Worm (Caenorhabditis elegans): ENCODE results near the gene C05D12.5.

The C05D12.5 gene

DNA sequence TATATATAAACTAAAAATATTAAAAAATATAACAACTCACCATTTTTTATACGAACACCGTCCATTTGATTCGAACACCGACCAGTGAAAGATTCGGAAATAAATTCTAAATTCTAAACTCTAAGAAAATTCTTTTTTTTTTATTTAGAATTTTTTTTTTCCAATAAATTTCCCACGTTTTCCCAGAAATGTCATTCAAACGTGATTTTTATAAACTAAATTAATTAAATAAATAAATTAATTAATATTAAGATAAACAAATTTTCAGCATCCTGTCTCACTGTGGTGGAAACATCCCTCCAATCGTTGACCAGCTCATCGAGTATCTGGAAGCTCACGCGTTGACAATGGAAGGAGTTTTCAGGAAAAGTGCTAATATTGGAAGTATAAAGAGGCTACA lies 33.5 kb downstream of the C05D12.5 start, which contains the start of gene klp-17:
klp-17 (minus strand) TSS at position 101 of the 400 bp plus-strand sequence.
- TF ChIP-seq eor-1 (tag; optimal IDR thresholded peaks at IDR 0.05) (no peak), tbx-2 (tag; optimal IDR thresholded peaks at IDR 0.05) (no peak), fkh-10 (GFP tag; optimal IDR thresholded peaks at IDR 0.05) (no peak), nhr-77 (tag; optimal IDR thresholded peaks at IDR 0.05) (no peak), nhr-12 (tag; optimal IDR thresholded peaks at IDR 0.05) (no peak), pha-4 (tag; optimal IDR thresholded peaks at IDR 0.05) (no peak), hmg-11 (tag; optimal IDR thresholded peaks at IDR 0.05) (no peak), elt-2 (tag; optimal IDR thresholded peaks at IDR 0.05) (no peak), egl-27 (tag; optimal IDR thresholded peaks at IDR 0.05) (no peak), lin-15B (tag; optimal IDR thresholded peaks at IDR 0.05) (no peak), fkh-2 (tag; optimal IDR thresholded peaks at IDR 0.05) (no peak), fos-1 (tag; optimal IDR thresholded peaks at IDR 0.05) (no peak), daf-12 (tag; optimal IDR thresholded peaks at IDR 0.05) (no peak), nhr-25 (tag; optimal IDR thresholded peaks at IDR 0.05) (no peak), pqm-1 (tag; optimal IDR thresholded peaks at IDR 0.05) (no peak)

DNA sequence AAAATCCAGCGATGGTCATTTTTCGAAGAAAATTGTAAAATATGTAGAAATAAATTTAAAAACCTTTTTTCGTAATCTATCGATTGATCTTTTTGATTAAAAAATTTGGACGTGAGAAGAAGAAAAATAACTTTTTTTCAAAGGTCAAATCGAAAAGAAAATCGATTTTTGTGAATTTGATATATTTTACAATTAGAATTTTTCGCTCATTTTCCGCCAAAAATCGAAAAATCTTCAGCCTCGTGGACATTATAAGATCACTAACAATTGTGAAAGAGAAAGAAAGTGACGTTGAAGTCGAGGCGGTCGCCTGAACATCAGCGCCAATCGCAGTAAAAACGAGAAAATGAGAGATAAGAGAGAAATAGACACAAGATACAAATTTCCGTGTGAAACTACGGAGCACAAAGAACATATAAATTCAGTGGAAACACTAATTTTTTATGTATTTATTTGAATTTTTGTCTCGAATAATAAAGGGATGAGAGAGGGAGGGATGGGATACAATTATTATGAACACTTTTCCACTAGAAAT lies 35.6 kb downstream of the C05D12.5 start, which contains the start of gene cisd-1:
cisd-1 (minus strand) TSS at position 51 of the 535 bp plus-strand sequence.
- TF ChIP-seq pha-4 (tag; optimal IDR thresholded peaks at IDR 0.05) (peak; percentile 27), elt-2 (tag; optimal IDR thresholded peaks at IDR 0.05) (peak; percentile 65), nfya-1 (tag; optimal IDR thresholded peaks at IDR 0.05; ENCODE audit: insufficient read depth) (peak; percentile 21), snpc-4 (tag; optimal IDR thresholded peaks at IDR 0.05) (no peak), nhr-237 (tag; optimal IDR thresholded peaks at IDR 0.05) (no peak), pqm-1 (tag; optimal IDR thresholded peaks at IDR 0.05) (peak; percentile 52)

DNA sequence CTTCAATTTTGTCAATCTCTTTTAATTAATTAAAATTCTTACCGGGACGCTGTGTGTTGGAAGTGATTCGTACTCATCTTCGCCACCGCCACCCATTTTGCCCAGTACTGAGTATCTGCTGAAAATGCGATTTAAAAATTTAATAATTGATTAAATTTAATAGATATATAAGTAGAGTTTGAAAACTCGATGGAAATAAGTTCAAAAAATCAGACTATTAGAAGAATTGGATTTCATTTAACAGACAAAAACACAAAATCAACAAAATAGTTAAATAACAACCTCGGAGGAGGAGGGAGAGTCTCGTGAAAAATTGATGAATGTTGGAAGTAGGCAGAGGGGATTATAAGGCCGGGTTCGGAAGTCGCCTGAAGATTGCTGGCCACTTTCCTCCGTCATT lies 37.9 kb downstream of the C05D12.5 start, which contains the start of gene mfn-1:
mfn-1 (minus strand) TSS at position 101 of the 400 bp plus-strand sequence.
- TF ChIP-seq aly-2 (tag; optimal IDR thresholded peaks at IDR 0.05) (no peak), sea-2 (GFP tag; optimal IDR thresholded peaks at IDR 0.05) (no peak), ceh-28 (tag; optimal IDR thresholded peaks at IDR 0.05) (no peak), mdl-1 (tag; optimal IDR thresholded peaks at IDR 0.05) (no peak), pha-4 (tag; optimal IDR thresholded peaks at IDR 0.05) (no peak), nhr-23 (tag; optimal IDR thresholded peaks at IDR 0.05) (no peak), nhr-76 (tag; optimal IDR thresholded peaks at IDR 0.05) (no peak), nhr-43 (tag; optimal IDR thresholded peaks at IDR 0.05; ENCODE audit: poor library complexity, severe bottlenecking) (no peak), elt-3 (tag; optimal IDR thresholded peaks at IDR 0.05) (no peak), unc-62 (GFP tag; optimal IDR thresholded peaks at IDR 0.05) (no peak), hmg-11 (tag; optimal IDR thresholded peaks at IDR 0.05) (no peak), nfya-1 (tag; optimal IDR thresholded peaks at IDR 0.05; ENCODE audit: insufficient read depth) (no peak), fkh-2 (tag; optimal IDR thresholded peaks at IDR 0.05) (no peak), daf-12 (tag; optimal IDR thresholded peaks at IDR 0.05) (no peak), mml-1 (tag; optimal IDR thresholded peaks at IDR 0.05) (no peak), nhr-25 (tag; optimal IDR thresholded peaks at IDR 0.05) (no peak), lin-39 (tag; optimal IDR thresholded peaks at IDR 0.05) (no peak), ztf-11 (tag; optimal IDR thresholded peaks at IDR 0.05) (no peak), nhr-11 (tag; optimal IDR thresholded peaks at IDR 0.05) (no peak), nhr-67 (tag; optimal IDR thresholded peaks at IDR 0.05) (no peak)

DNA sequence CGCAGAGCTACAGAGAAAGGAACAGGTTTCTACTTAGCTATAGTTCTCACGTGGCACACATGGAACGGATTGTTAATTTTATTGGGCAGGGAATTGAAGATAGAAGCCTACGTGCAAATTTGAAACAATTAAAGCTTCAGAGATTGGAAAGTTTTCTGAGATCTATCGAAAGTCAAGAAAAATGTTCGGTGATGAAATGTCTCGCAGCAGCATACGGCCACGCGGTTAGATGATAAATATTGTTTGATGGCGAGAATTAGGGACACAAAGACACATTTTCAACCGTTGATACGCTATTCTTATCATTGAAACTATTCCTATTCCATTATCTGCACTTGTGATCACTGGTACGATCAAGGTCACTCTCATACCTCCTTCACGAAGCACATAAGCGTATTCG lies 38.5 kb downstream of the C05D12.5 start:
- TF ChIP-seq elt-2 (tag; optimal IDR thresholded peaks at IDR 0.05) (peak; percentile 77), pha-4 (tag; optimal IDR thresholded peaks at IDR 0.05) (peak; percentile 5), nhr-25 (tag; optimal IDR thresholded peaks at IDR 0.05) (peak; percentile 51), nhr-43 (tag; optimal IDR thresholded peaks at IDR 0.05; ENCODE audit: poor library complexity, severe bottlenecking) (peak; percentile 75), snpc-4 (tag; optimal IDR thresholded peaks at IDR 0.05) (peak; percentile 47), skn-1 (tag; optimal IDR thresholded peaks at IDR 0.05) (peak; percentile 15), eor-1 (tag; optimal IDR thresholded peaks at IDR 0.05) (no peak), mdl-1 (tag; optimal IDR thresholded peaks at IDR 0.05) (peak; percentile 4), hmg-11 (tag; optimal IDR thresholded peaks at IDR 0.05) (no peak), nhr-76 (tag; optimal IDR thresholded peaks at IDR 0.05) (no peak), jun-1 (tag; optimal IDR thresholded peaks at IDR 0.05) (peak; percentile 46), elt-3 (tag; optimal IDR thresholded peaks at IDR 0.05) (peak; percentile 24 to 86 (median 76)), pqm-1 (tag; optimal IDR thresholded peaks at IDR 0.05) (peak; percentile 77)

All from whole organism, L3 larva.